Fruit fly (Drosophila melanogaster) whole organism, embryonic: ENCODE measurements around the gene Mst89B.
A peak's percentile ranks its signal among the peaks of the same experiment; 100 is the strongest.

Experiments used
- Adf1 ChIP-seq: fragments of 200-800 bp; sonication (Bioruptor generic); IDR thresholded peaks from 2 replicates; pipeline ENCODE4 v1.3.6; 2022; ENCODE audit warnings: missing biosample characterization, missing genetic modification characterization
- B-H1 ChIP-seq: fragments of 200-800 bp; sonication (Bioruptor generic); IDR thresholded peaks from 3 replicates; pipeline ENCODE4 v1.3.6; 2022; ENCODE audit warnings: missing biosample characterization, missing genetic modification characterization
- CG13624 ChIP-seq: fragments of 200-800 bp; sonication (Bioruptor generic); optimal IDR thresholded peaks from 2 replicates; lab custom pipeline; 2016; ENCODE audit warnings: missing biosample characterization, missing genetic modification characterization
- CG2116 ChIP-seq: fragments of 200-800 bp; sonication (Bioruptor generic); optimal IDR thresholded peaks from 3 replicates; lab custom pipeline; 2018; ENCODE audit warnings: missing biosample characterization, mild to moderate bottlenecking, missing genetic modification characterization
- CG30020 ChIP-seq: fragments of 200-800 bp; optimal IDR thresholded peaks from 2 replicates; lab custom pipeline; 2019; ENCODE audit warnings: missing biosample characterization, mild to moderate bottlenecking, missing genetic modification characterization, moderate library complexity
- CG3065 ChIP-seq: fragments of 200-800 bp; sonication (Bioruptor generic); optimal IDR thresholded peaks from 2 replicates; lab custom pipeline; 2016; ENCODE audit warnings: missing biosample characterization, missing genetic modification characterization
- CG31224 ChIP-seq: fragments of 200-800 bp; sonication (Bioruptor generic); IDR thresholded peaks from 2 replicates; pipeline ENCODE4 v1.3.6; 2022; ENCODE audit warnings: missing biosample characterization, missing genetic modification characterization
- CG32772 ChIP-seq: fragments of 200-800 bp; sonication (Bioruptor generic); IDR thresholded peaks from 2 replicates; pipeline ENCODE4 v1.3.6; 2022; ENCODE audit warnings: missing biosample characterization, missing genetic modification characterization
- CG33213 ChIP-seq: fragments of 200-800 bp; sonication (Bioruptor generic); optimal IDR thresholded peaks from 3 replicates; lab custom pipeline; 2016; ENCODE audit warnings: missing biosample characterization, missing genetic modification characterization
- CG34422 ChIP-seq: fragments of 200-800 bp; sonication (Bioruptor generic); IDR thresholded peaks from 3 replicates; pipeline ENCODE4 v1.3.6; 2022; ENCODE audit warnings: missing biosample characterization, missing genetic modification characterization
- CG43689 ChIP-seq: fragments of 200-800 bp; sonication (Bioruptor generic); IDR thresholded peaks from 2 replicates; pipeline ENCODE4 v1.3.6; 2022; ENCODE audit warnings: missing biosample characterization, missing genetic modification characterization
- CG4707 ChIP-seq: fragments of 200-800 bp; sonication (Bioruptor generic); optimal IDR thresholded peaks from 2 replicates; lab custom pipeline; 2018; ENCODE audit warnings: missing biosample characterization, mild to moderate bottlenecking, missing genetic modification characterization, moderate library complexity
- CG9817 ChIP-seq: fragments of 200-800 bp; sonication (Bioruptor generic); optimal IDR thresholded peaks from 2 replicates; lab custom pipeline; 2018; ENCODE audit warnings: missing biosample characterization, mild to moderate bottlenecking, missing genetic modification characterization, moderate library complexity
- Camta ChIP-seq: fragments of 200-800 bp; sonication (Bioruptor generic); optimal IDR thresholded peaks from 2 replicates; lab custom pipeline; 2016; ENCODE audit warnings: missing biosample characterization, missing genetic modification characterization
- Deaf1 ChIP-seq: fragments of 200-800 bp; optimal IDR thresholded peaks from 3 replicates; lab custom pipeline; 2019; ENCODE audit warnings: missing biosample characterization, mild to moderate bottlenecking, missing genetic modification characterization, moderate library complexity
- Gug ChIP-seq: fragments of 200-800 bp; sonication (Bioruptor generic); IDR thresholded peaks from 4 replicates; pipeline ENCODE4 v1.3.6; 2022; ENCODE audit warnings: missing biosample characterization, missing genetic modification characterization
- HmgD ChIP-seq: fragments of 200-800 bp; sonication (Bioruptor generic); optimal IDR thresholded peaks from 3 replicates; lab custom pipeline; 2016; ENCODE audit warnings: missing biosample characterization, missing genetic modification characterization
- Lhr ChIP-seq: fragments of 200-800 bp; sonication (Bioruptor generic); optimal IDR thresholded peaks from 3 replicates; lab custom pipeline; 2017; ENCODE audit warnings: mild to moderate bottlenecking, missing biosample characterization, missing genetic modification reagents, missing genetic modification characterization
- Med ChIP-seq: fragments of 200-800 bp; sonication (Bioruptor generic); peaks from one replicate; lab custom pipeline; 2016; ENCODE audit warnings: missing biosample characterization, missing genetic modification characterization, mild to moderate bottlenecking, inconsistent platforms, moderate library complexity
- Sin3A ChIP-seq: fragments of >200 bp; optimal IDR thresholded peaks from 2 replicates; lab custom pipeline; 2018
- Six4 ChIP-seq: fragments of 200-800 bp; sonication (Bioruptor generic); optimal IDR thresholded peaks from 2 replicates; lab custom pipeline; 2016; ENCODE audit warnings: missing biosample characterization, missing genetic modification characterization
- Tbp ChIP-seq: fragments of >200 bp; optimal IDR thresholded peaks from 2 replicates; lab custom pipeline; 2018; ENCODE audit warnings: missing biosample characterization, missing genetic modification characterization
- Trl ChIP-seq, 3 experiments: fragments of >200 bp in 2 of 3; fragments of 200-800 bp in 1 of 3; sonication (Bioruptor generic) in 1 of 3; optimal IDR thresholded peaks; 2 replicates in 1 of 3; 3 replicates in 2 of 3; lab custom pipeline; 2016 to 2017; ENCODE audit warnings: missing biosample characterization in 1 of 3, missing genetic modification characterization in 1 of 3
- Vsx1 ChIP-seq: fragments of 200-800 bp; sonication (Bioruptor generic); optimal IDR thresholded peaks from 2 replicates; lab custom pipeline; 2017; ENCODE audit warnings: missing biosample characterization, mild to moderate bottlenecking, missing genetic modification characterization, missing genetic modification reagents
- ab ChIP-seq: fragments of 200-800 bp; sonication (Bioruptor generic); optimal IDR thresholded peaks from 2 replicates; lab custom pipeline; 2016; ENCODE audit warnings: missing biosample characterization, missing genetic modification characterization
- abd-A ChIP-seq: fragments of 200-800 bp; sonication (Bioruptor generic); optimal IDR thresholded peaks from 3 replicates; lab custom pipeline; 2019; ENCODE audit warnings: missing biosample characterization, mild to moderate bottlenecking, missing genetic modification characterization, moderate library complexity
- bbx ChIP-seq: fragments of 200-800 bp; sonication (Bioruptor generic); IDR thresholded peaks from 2 replicates; pipeline ENCODE4 v1.3.6; 2022; ENCODE audit warnings: missing biosample characterization, missing genetic modification characterization; ENCODE audit not compliant: partially characterized antibody
- corto ChIP-seq: fragments of 200-800 bp; sonication (Bioruptor generic); optimal IDR thresholded peaks from 2 replicates; lab custom pipeline; 2016; ENCODE audit warnings: missing biosample characterization, mild to moderate bottlenecking, missing genetic modification characterization, moderate library complexity
- ewg ChIP-seq: fragments of 200-800 bp; sonication (Bioruptor generic); optimal IDR thresholded peaks from 3 replicates; lab custom pipeline; 2017; ENCODE audit warnings: mild to moderate bottlenecking, missing biosample characterization, missing genetic modification reagents, missing genetic modification characterization
- fd3F ChIP-seq: fragments of 200-800 bp; sonication (Bioruptor generic); optimal IDR thresholded peaks from 2 replicates; lab custom pipeline; 2018; ENCODE audit warnings: missing biosample characterization, mild to moderate bottlenecking, missing genetic modification characterization, moderate library complexity
- fd64A ChIP-seq: fragments of 200-800 bp; sonication (Bioruptor generic); optimal IDR thresholded peaks from 3 replicates; lab custom pipeline; 2018; ENCODE audit warnings: missing biosample characterization, mild to moderate bottlenecking, missing genetic modification characterization
- gsb ChIP-seq: fragments of 200-800 bp; sonication (Bioruptor generic); IDR thresholded peaks from 2 replicates; pipeline ENCODE4 v1.3.6; 2022; ENCODE audit warnings: missing biosample characterization, missing genetic modification characterization
- kah ChIP-seq: fragments of 200-800 bp; sonication (Bioruptor generic); optimal IDR thresholded peaks from 2 replicates; lab custom pipeline; 2018; ENCODE audit warnings: missing biosample characterization, mild to moderate bottlenecking, missing genetic modification characterization
- knrl ChIP-seq: fragments of 200-800 bp; sonication (Bioruptor generic); IDR thresholded peaks from 3 replicates; pipeline ENCODE4 v1.3.6; 2022; ENCODE audit warnings: missing biosample characterization, missing genetic modification characterization; ENCODE audit not compliant: partially characterized antibody
- nau ChIP-seq: fragments of 200-800 bp; sonication (Bioruptor generic); optimal IDR thresholded peaks from 3 replicates; lab custom pipeline; 2017; ENCODE audit warnings: missing biosample characterization, mild to moderate bottlenecking, missing genetic modification characterization, missing genetic modification reagents
- nerfin-2 ChIP-seq: fragments of 200-800 bp; sonication (Bioruptor generic); IDR thresholded peaks from 2 replicates; pipeline ENCODE4 v1.3.6; 2022; ENCODE audit warnings: missing biosample characterization, missing genetic modification characterization; ENCODE audit not compliant: partially characterized antibody
- pho ChIP-seq: fragments of 200-800 bp; sonication (Bioruptor generic); optimal IDR thresholded peaks from 2 replicates; lab custom pipeline; 2016; ENCODE audit warnings: missing biosample characterization, missing genetic modification characterization
- pita ChIP-seq: fragments of 200-800 bp; sonication (Bioruptor generic); optimal IDR thresholded peaks from 2 replicates; lab custom pipeline; 2017; ENCODE audit warnings: missing biosample characterization, mild to moderate bottlenecking, missing genetic modification characterization
- row ChIP-seq: fragments of 200-800 bp; sonication (Bioruptor generic); IDR thresholded peaks from 3 replicates; pipeline ENCODE4 v1.3.6; 2022; ENCODE audit warnings: missing biosample characterization, missing genetic modification characterization
- sd ChIP-seq: fragments of 200-800 bp; sonication (Bioruptor generic); optimal IDR thresholded peaks from 3 replicates; lab custom pipeline; 2018; ENCODE audit warnings: missing biosample characterization, mild to moderate bottlenecking, missing genetic modification characterization, moderate library complexity
- sim ChIP-seq: fragments of 200-800 bp; sonication (Bioruptor generic); IDR thresholded peaks from 2 replicates; pipeline ENCODE4 v1.3.6; 2022; ENCODE audit warnings: missing biosample characterization, missing genetic modification characterization
- so ChIP-seq: fragments of 200-800 bp; sonication (Bioruptor generic); IDR thresholded peaks from 3 replicates; pipeline ENCODE4 v1.3.6; 2022; ENCODE audit warnings: missing biosample characterization, missing genetic modification characterization
- sob ChIP-seq: fragments of 200-800 bp; sonication (Bioruptor generic); IDR thresholded peaks from 2 replicates; pipeline ENCODE4 v1.3.6; 2022; ENCODE audit warnings: missing biosample characterization, missing genetic modification characterization
- sqz ChIP-seq: fragments of 200-800 bp; sonication (Bioruptor generic); optimal IDR thresholded peaks from 3 replicates; lab custom pipeline; 2018; ENCODE audit warnings: missing biosample characterization, mild to moderate bottlenecking, missing genetic modification characterization
- stc ChIP-seq: fragments of 200-800 bp; sonication (Bioruptor generic); IDR thresholded peaks from 2 replicates; pipeline ENCODE4 v1.3.6; 2022; ENCODE audit warnings: missing biosample characterization, missing genetic modification characterization
- tgo ChIP-seq: fragments of 200-800 bp; sonication (Bioruptor generic); IDR thresholded peaks from 3 replicates; pipeline ENCODE4 v1.3.6; 2022; ENCODE audit warnings: missing biosample characterization, missing genetic modification characterization
- twi ChIP-seq: fragments of 200-800 bp; optimal IDR thresholded peaks from 2 replicates; lab custom pipeline; 2019; ENCODE audit warnings: missing biosample characterization, mild to moderate bottlenecking, missing genetic modification characterization, moderate library complexity
- wdn ChIP-seq: fragments of 200-800 bp; sonication (Bioruptor generic); IDR thresholded peaks from 2 replicates; pipeline ENCODE4 v1.3.6; 2022; ENCODE audit warnings: missing biosample characterization, missing genetic modification characterization
- wek ChIP-seq: fragments of 200-800 bp; sonication (Bioruptor generic); optimal IDR thresholded peaks from 3 replicates; lab custom pipeline; 2018; ENCODE audit warnings: missing biosample characterization, mild to moderate bottlenecking, missing genetic modification characterization, moderate library complexity
- z ChIP-seq: fragments of 200-800 bp; sonication (Bioruptor generic); IDR thresholded peaks from 3 replicates; pipeline ENCODE4 v1.3.6; 2022; ENCODE audit warnings: missing biosample characterization, missing genetic modification characterization
- zen ChIP-seq: fragments of 200-800 bp; sonication (Bioruptor generic); optimal IDR thresholded peaks from 3 replicates; lab custom pipeline; 2018; ENCODE audit warnings: missing biosample characterization, mild to moderate bottlenecking, missing genetic modification characterization, moderate library complexity
- zfh2 ChIP-seq: fragments of 200-800 bp; sonication (Bioruptor generic); optimal IDR thresholded peaks from 2 replicates; lab custom pipeline; 2016; ENCODE audit warnings: missing biosample characterization, missing genetic modification characterization

Mst89B gene

dm6 chr3R:16277543-16277942, 10.7 kb downstream of the Mst89B start (continued):
- no peak for TF ChIP-seq tgo
- no peak for TF ChIP-seq zfh2 (GFP tag; lab: Kevin White, UChicago)
- TF ChIP-seq knrl (GFP tag; lab: Robert Waterston, UW), result no peak
- TF ChIP-seq CG33213 (GFP tag; lab: Kevin White, UChicago), result no peak
- TF ChIP-seq Vsx1, result no peak
- TF ChIP-seq CG30020, result no peak
- TF ChIP-seq gsb (GFP tag; lab: Robert Waterston, UW), result no peak
- TF ChIP-seq CG9817 (tag; lab: Kevin White, UChicago), result no peak
- peak; percentile 9 for TF ChIP-seq nau (GFP tag; lab: Kevin White, UChicago)
- no peak for TF ChIP-seq pho
- TF ChIP-seq z (GFP tag; lab: Robert Waterston, UW), result peak; percentile 87
- no peak for TF ChIP-seq nerfin-2 (GFP tag; lab: Robert Waterston, UW)
- TF ChIP-seq twi (tag; lab: Kevin White, UChicago), result no peak
- no peak for TF ChIP-seq Sin3A (lab: Kevin White, UChicago)
- TF ChIP-seq so (GFP tag; lab: Robert Waterston, UW), result no peak
- TF ChIP-seq zen (tag; lab: Kevin White, UChicago), result no peak
- TF ChIP-seq Camta (GFP tag; lab: Kevin White, UChicago), result no peak
- peak; percentile 5 for TF ChIP-seq ewg
- no peak for TF ChIP-seq wdn (GFP tag; lab: Robert Waterston, UW)
- no peak for TF ChIP-seq CG13624 (GFP tag; lab: Kevin White, UChicago)
- TF ChIP-seq ab (GFP tag; lab: Kevin White, UChicago), result no peak
- TF ChIP-seq bbx (GFP tag; lab: Robert Waterston, UW), result no peak
- TF ChIP-seq pita (GFP tag; lab: Kevin White, UChicago), result no peak
- TF ChIP-seq row (GFP tag; lab: Robert Waterston, UW), result no peak
- TF ChIP-seq fd64A (GFP tag; lab: Kevin White, UChicago), result no peak
- peak; percentile 32; the same call in 1 of the 2 replicates for TF ChIP-seq sob
- no peak for TF ChIP-seq Deaf1 (tag; lab: Kevin White, UChicago)
- TF ChIP-seq corto, result no peak
- no peak for TF ChIP-seq CG4707
- 0 out of 2 replicates have a peak, but pooled peaks have one; percentile 32 for TF ChIP-seq CG32772 (GFP tag; lab: Robert Waterston, UW)
- TF ChIP-seq Trl (optimal IDR thresholded peaks at IDR 0.05; lab: Kevin White, UChicago), result peak; percentile 48 to 79
- TF ChIP-seq Trl (GFP tag; optimal IDR thresholded peaks at IDR 0.05; lab: Kevin White, UChicago), result no peak
- peak; percentile 41 for TF ChIP-seq Med (GFP tag; lab: Kevin White, UChicago)
- TF ChIP-seq B-H1 (GFP tag; lab: Robert Waterston, UW), result no peak
- TF ChIP-seq fd3F, result no peak
- TF ChIP-seq sqz (GFP tag; lab: Kevin White, UChicago), result peak; percentile 87
- TF ChIP-seq abd-A (tag; lab: Kevin White, UChicago), result peak; percentile 80
- peak; percentile 65 for TF ChIP-seq kah (GFP tag; lab: Kevin White, UChicago)
- no peak for TF ChIP-seq HmgD (GFP tag; lab: Kevin White, UChicago)
- TF ChIP-seq CG43689, result no peak
- TF ChIP-seq stc, result no peak
- no peak for TF ChIP-seq CG2116
- no peak for TF ChIP-seq wek (GFP tag; lab: Kevin White, UChicago)
- no peak for TF ChIP-seq CG31224 (GFP tag; lab: Robert Waterston, UW)
- TF ChIP-seq Six4 (GFP tag; lab: Kevin White, UChicago), result no peak
- TF ChIP-seq sim (GFP tag; lab: Robert Waterston, UW), result 0 out of 2 replicates have a peak, but pooled peaks have one; percentile 19
- TF ChIP-seq Lhr (GFP tag; lab: Kevin White, UChicago), result no peak
- no peak for TF ChIP-seq Gug (GFP tag; lab: Robert Waterston, UW)
- TF ChIP-seq CG3065 (GFP tag; lab: Kevin White, UChicago), result no peak
- no peak for TF ChIP-seq Tbp
- TF ChIP-seq Adf1 (GFP tag; lab: Robert Waterston, UW), result no peak
- TF ChIP-seq CG34422, result no peak; the same call in 2 of the 3 replicates
- TF ChIP-seq sd (tag; lab: Kevin White, UChicago), result peak; percentile 34
